Worm (Caenorhabditis elegans): Measurements from ENCODE around the gene try-13.

The try-13 gene

ce11 chrV:7415780-7416428 is 24.0 kb upstream of the try-13 start, which contains the start of gene F18E3.13 (continued):
- TF ChIP-seq nhr-11 (tag; optimal IDR thresholded peaks at IDR 0.05) (no peak), nhr-25 (tag; optimal IDR thresholded peaks at IDR 0.05; ENCODE audit: borderline replicate concordance, insufficient read depth) (peak; percentile 58), hlh-30 (tag; optimal IDR thresholded peaks at IDR 0.05; ENCODE audit: insufficient read depth) (peak; percentile 77), ceh-62 (tag; optimal IDR thresholded peaks at IDR 0.05) (no peak), ceh-28 (tag; optimal IDR thresholded peaks at IDR 0.05) (no peak), lim-7 (GFP tag; IDR thresholded peaks at IDR 0.05) (no peak), T20F7.1 (GFP tag; optimal IDR thresholded peaks at IDR 0.05) (no peak), daf-8 (GFP tag; IDR thresholded peaks at IDR 0.05) (no peak), fkh-10 (GFP tag; optimal IDR thresholded peaks at IDR 0.05) (no peak), ceh-20 (GFP tag; IDR thresholded peaks at IDR 0.05) (no peak; the same call in 1 of the 2 replicates), skn-1 (tag; optimal IDR thresholded peaks at IDR 0.05) (no peak), duxl-1 (tag; optimal IDR thresholded peaks at IDR 0.05; ENCODE audit: poor library complexity) (peak; percentile 36), ces-1 (GFP tag; optimal IDR thresholded peaks at IDR 0.05) (no peak), pqm-1 (tag; optimal IDR thresholded peaks at IDR 0.05) (no peak), Y5F2A.4 (GFP tag; optimal IDR thresholded peaks at IDR 0.05) (no peak), aha-1 (tag) (peak; percentile 67), cey-2 (tag; optimal IDR thresholded peaks at IDR 0.05; ENCODE audit: borderline replicate concordance, insufficient read depth) (peak; percentile 50), egl-43 (GFP tag; IDR thresholded peaks at IDR 0.05) (no peak), spr-3 (GFP tag; optimal IDR thresholded peaks at IDR 0.05) (no peak), Y48G9A.11 (GFP tag; IDR thresholded peaks at IDR 0.05) (no peak), saeg-2 (GFP tag; IDR thresholded peaks at IDR 0.05) (no peak), ceh-82 (tag; optimal IDR thresholded peaks at IDR 0.05) (no peak), Y105C5A.15 (GFP tag; IDR thresholded peaks at IDR 0.05) (no peak), nhr-6 (tag; optimal IDR thresholded peaks at IDR 0.05) (no peak), dve-1 (tag; optimal IDR thresholded peaks at IDR 0.05; ENCODE audit: insufficient read depth) (no peak), daf-12 (tag; optimal IDR thresholded peaks at IDR 0.05) (no peak), php-3 (GFP tag; IDR thresholded peaks at IDR 0.05) (no peak), gei-8 (GFP tag; optimal IDR thresholded peaks at IDR 0.05) (peak; percentile 37), tra-1 (GFP tag; IDR thresholded peaks at IDR 0.05) (no peak), mep-1 (tag; optimal IDR thresholded peaks at IDR 0.05) (peak; percentile 54), ceh-44 (GFP tag; IDR thresholded peaks at IDR 0.05) (no peak), lin-29 (GFP tag; IDR thresholded peaks at IDR 0.05) (no peak), D1046.2 (GFP tag; IDR thresholded peaks at IDR 0.05) (no peak), nhr-77 (tag; optimal IDR thresholded peaks at IDR 0.05) (no peak), R02D3.7 (tag; optimal IDR thresholded peaks at IDR 0.05) (no peak), ZK546.5 (tag; optimal IDR thresholded peaks at IDR 0.05) (no peak), dmd-8 (GFP tag; IDR thresholded peaks at IDR 0.05) (no peak), snpc-1.2 (GFP tag; IDR thresholded peaks at IDR 0.05) (no peak), T26A8.4 (GFP tag; IDR thresholded peaks at IDR 0.05) (peak; percentile 45; the same call in 1 of the 2 replicates), ZK337.2 (GFP tag; IDR thresholded peaks at IDR 0.05) (no peak), madf-9 (GFP tag; conservative IDR thresholded peaks at IDR 0.05) (peak; percentile 24; the same call in 1 of the 2 replicates), jun-1 (tag; optimal IDR thresholded peaks at IDR 0.05) (no peak), lsy-2 (tag; optimal IDR thresholded peaks at IDR 0.05) (peak in 1 of 2 experiments; percentile 57), zag-1 (tag; optimal IDR thresholded peaks at IDR 0.05) (no peak), nhr-48 (tag; optimal IDR thresholded peaks at IDR 0.05) (peak; percentile 91), ztf-11 (tag; optimal IDR thresholded peaks at IDR 0.05) (no peak), unc-130 (GFP tag; optimal IDR thresholded peaks at IDR 0.05) (no peak), nhr-102 (tag; optimal IDR thresholded peaks at IDR 0.05) (no peak), daf-19 (GFP tag; conservative IDR thresholded peaks at IDR 0.05) (no peak), lir-3 (tag; optimal IDR thresholded peaks at IDR 0.05) (no peak), F26F4.8 (GFP tag; conservative IDR thresholded peaks at IDR 0.05) (no peak)
